Fruit fly (Drosophila melanogaster): ENCODE measurements around the gene Cpr72Ec.

DNA sequence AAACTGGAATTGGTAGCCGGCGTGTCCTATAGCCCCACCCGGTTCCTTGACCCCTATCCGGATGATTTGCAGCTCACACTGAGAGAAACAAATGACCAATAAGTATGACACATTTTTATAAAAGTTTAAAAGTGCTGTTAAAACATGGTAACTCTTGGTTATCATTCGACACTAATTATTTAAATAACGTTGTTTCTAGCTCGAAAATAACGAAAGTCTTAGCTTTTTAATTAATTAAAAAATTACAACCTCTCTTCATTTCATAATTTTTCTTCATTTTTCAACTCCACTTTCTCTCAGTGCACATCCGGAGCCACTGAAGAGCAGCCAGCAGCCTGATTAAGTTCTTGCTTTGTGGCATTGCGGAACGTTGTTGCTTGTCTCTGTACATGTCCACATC, 3.0 kb downstream of the Cpr72Ec start:
- TF ChIP-seq psq (GFP tag; optimal IDR thresholded peaks at IDR 0.05) (peak; percentile 66), ey (GFP tag; optimal IDR thresholded peaks at IDR 0.05) (peak; percentile 69), Dfd (GFP tag; optimal IDR thresholded peaks at IDR 0.05) (no peak), fru (GFP tag; optimal IDR thresholded peaks at IDR 0.05) (peak; percentile 81), br (GFP tag; optimal IDR thresholded peaks at IDR 0.05) (peak; percentile 73), N (GFP tag; optimal IDR thresholded peaks at IDR 0.05) (no peak), HLH106 (tag; optimal IDR thresholded peaks at IDR 0.05) (peak; percentile 82), Dif (GFP tag; optimal IDR thresholded peaks at IDR 0.05; ENCODE audit: partially characterized antibody) (no peak), Sp1 (GFP tag; optimal IDR thresholded peaks at IDR 0.05) (peak; percentile 78), OdsH (GFP tag; optimal IDR thresholded peaks at IDR 0.05) (peak; percentile 81), Hr78 (GFP tag; optimal IDR thresholded peaks at IDR 0.05) (no peak), lola (GFP tag; optimal IDR thresholded peaks at IDR 0.05) (no peak), Rel (GFP tag; optimal IDR thresholded peaks at IDR 0.05) (no peak), Rel (tag; optimal IDR thresholded peaks at IDR 0.05) (no peak), CG9705 (GFP tag; optimal IDR thresholded peaks at IDR 0.05) (peak; percentile 39)

Measured in whole organism, wandering third instar larva.